Worm (Caenorhabditis elegans) whole organism, mixed stage, embryonic: ENCODE results near the gene C08F11.7.

Source experiments
- M03D4.4 ChIP-seq: sonication (generic microtip); optimal IDR thresholded peaks from 2 replicates; lab custom pipeline; 2017; ENCODE audit warnings: mild to moderate bottlenecking, missing genetic modification characterization, missing compliant biosample characterization
- blmp-1 ChIP-seq: fragments of 150-350 bp; optimal IDR thresholded peaks from 2 replicates; lab custom pipeline; 2014; ENCODE audit warnings: missing biosample characterization, missing genetic modification characterization
- drap-1 ChIP-seq: fragments of 200-800 bp; sonication (Bioruptor generic); optimal IDR thresholded peaks from 3 replicates; lab custom pipeline; 2018; ENCODE audit warnings: mild to moderate bottlenecking, missing genetic modification characterization, missing compliant biosample characterization
- elt-1 ChIP-seq: sonication (generic microtip); optimal IDR thresholded peaks from 2 replicates; lab custom pipeline; 2017; ENCODE audit warnings: missing genetic modification characterization, mild to moderate bottlenecking, missing compliant biosample characterization, antibody characterized with exemption, moderate library complexity, borderline replicate concordance; ENCODE audit not compliant: insufficient read depth
- mab-5 ChIP-seq: fragments of 150-350 bp; optimal IDR thresholded peaks from 2 replicates; lab custom pipeline; 2014; ENCODE audit warnings: missing biosample characterization, missing genetic modification characterization
- mep-1 ChIP-seq: fragments of 150-350 bp; optimal IDR thresholded peaks from 2 replicates; lab custom pipeline; 2017; ENCODE audit warnings: missing biosample characterization, missing genetic modification reagents, missing genetic modification characterization, inconsistent platforms
- nhr-12 ChIP-seq: fragments of 150-350 bp; optimal IDR thresholded peaks from 2 replicates; lab custom pipeline; 2014; ENCODE audit warnings: missing biosample characterization, missing genetic modification characterization
- nhr-237 ChIP-seq: fragments of 150-350 bp; optimal IDR thresholded peaks from 2 replicates; lab custom pipeline; 2014; ENCODE audit warnings: missing biosample characterization, missing genetic modification characterization
- nhr-28 ChIP-seq: fragments of 150-350 bp; optimal IDR thresholded peaks from 2 replicates; lab custom pipeline; 2014; ENCODE audit warnings: missing biosample characterization, missing genetic modification characterization
- pha-4 ChIP-seq: fragments of 150-350 bp; optimal IDR thresholded peaks from 2 replicates; lab custom pipeline; 2018; ENCODE audit warnings: missing biosample characterization, missing genetic modification reagents, missing genetic modification characterization
- snpc-4 ChIP-seq: fragments of 150-350 bp; optimal IDR thresholded peaks from 2 replicates; lab custom pipeline; 2014; ENCODE audit warnings: missing biosample characterization, missing genetic modification characterization
- tbx-8 ChIP-seq: fragments of 200-800 bp; sonication (Bioruptor generic); optimal IDR thresholded peaks from 2 replicates; lab custom pipeline; 2018; ENCODE audit warnings: mild to moderate bottlenecking, missing genetic modification characterization, moderate library complexity, missing compliant biosample characterization
- unc-39 ChIP-seq: fragments of 150-350 bp; optimal IDR thresholded peaks from 2 replicates; lab custom pipeline; 2014; ENCODE audit warnings: missing biosample characterization, missing genetic modification characterization
- ztf-11 ChIP-seq: fragments of 150-350 bp; optimal IDR thresholded peaks from 2 replicates; lab custom pipeline; 2014; ENCODE audit warnings: missing biosample characterization, missing genetic modification characterization

- TF ChIP-seq tbx-8 (GFP tag; lab: Kevin White, UChicago): no peak
- TF ChIP-seq mep-1 (tag; lab: Kevin White, UChicago): no peak
- no peak for TF ChIP-seq nhr-12 (tag; lab: Kevin White, UChicago)
- TF ChIP-seq mab-5 (tag; lab: Kevin White, UChicago): no peak
- no peak for TF ChIP-seq nhr-28
- TF ChIP-seq drap-1: no peak
- no peak for TF ChIP-seq nhr-237 (tag; lab: Kevin White, UChicago)
- TF ChIP-seq unc-39: no peak
- no peak for TF ChIP-seq elt-1 (tag; lab: Kevin White, UChicago)
- no peak for TF ChIP-seq blmp-1
- TF ChIP-seq pha-4: no peak
- TF ChIP-seq M03D4.4 (tag; lab: Kevin White, UChicago): no peak
- no peak for TF ChIP-seq ztf-11 (tag; lab: Kevin White, UChicago)
- TF ChIP-seq snpc-4 (tag; lab: Kevin White, UChicago): no peak
Measured at ce11 chrIV:13619203-13619602, 17.9 kb upstream of the C08F11.7 start, which contains the start of gene C08F11.3.
